Worm (Caenorhabditis elegans): ENCODE data around the gene K11G12.6.
A peak's percentile ranks its signal among the peaks of the same experiment; 100 is the strongest.

The K11G12.6 gene

DNA sequence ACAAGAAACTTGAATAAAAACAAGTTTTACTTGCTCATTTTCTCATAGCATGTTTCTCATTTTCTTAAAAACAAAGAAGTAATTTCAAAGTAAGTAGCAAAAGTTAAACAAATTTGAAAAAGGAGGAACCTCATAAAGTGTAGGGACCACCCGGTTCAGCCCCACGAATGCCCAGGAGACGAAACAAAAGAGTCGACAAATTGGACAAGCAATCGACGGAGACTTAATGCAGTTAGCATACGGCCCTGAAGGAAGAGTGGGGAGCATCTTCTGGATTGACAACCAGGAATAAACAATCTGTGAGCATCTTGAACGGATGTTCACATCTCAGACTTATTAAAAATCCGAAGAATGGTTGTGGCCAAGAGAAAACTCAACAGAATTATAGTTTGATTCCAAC lies 37.8 kb downstream of the K11G12.6 start:
- TF ChIP-seq mml-1 (tag; optimal IDR thresholded peaks at IDR 0.05), result no peak

DNA sequence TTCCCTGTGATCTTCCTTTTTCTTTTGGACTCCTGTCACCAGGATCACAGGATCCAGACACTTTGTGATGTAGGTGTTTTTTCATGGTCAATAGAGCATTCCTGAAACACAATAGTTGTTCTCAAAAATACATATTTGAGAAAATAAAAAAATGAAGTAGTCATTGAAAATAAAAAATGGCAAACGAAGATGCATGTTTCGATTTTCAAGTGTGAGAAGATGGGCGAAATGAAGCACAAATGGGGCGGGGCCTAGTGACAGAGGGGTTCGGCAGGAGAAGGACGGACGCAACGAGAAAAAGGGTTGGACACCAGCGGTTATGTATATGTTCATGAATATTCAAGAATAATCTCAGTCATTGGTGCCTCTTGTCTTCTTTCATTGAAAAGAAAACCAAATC lies 39.5 kb downstream of the K11G12.6 start, which contains the start of gene F38B6.6:
F38B6.6 (minus strand) TSS at position 101 of the 400 bp plus-strand sequence.
- TF ChIP-seq sea-2 (GFP tag; optimal IDR thresholded peaks at IDR 0.05), result no peak
- TF ChIP-seq elt-3 (tag; optimal IDR thresholded peaks at IDR 0.05), result no peak
- no peak for TF ChIP-seq ztf-4 (tag; optimal IDR thresholded peaks at IDR 0.05)
- TF ChIP-seq elt-1 (tag; optimal IDR thresholded peaks at IDR 0.05), result no peak
- no peak for TF ChIP-seq aly-2 (tag; optimal IDR thresholded peaks at IDR 0.05)
- TF ChIP-seq lin-39 (tag; optimal IDR thresholded peaks at IDR 0.05), result no peak
- no peak for TF ChIP-seq ztf-11 (tag; optimal IDR thresholded peaks at IDR 0.05)
- TF ChIP-seq nhr-25 (tag; optimal IDR thresholded peaks at IDR 0.05), result no peak
- no peak for TF ChIP-seq fkh-10 (GFP tag; optimal IDR thresholded peaks at IDR 0.05)
- no peak for TF ChIP-seq egl-27 (tag; optimal IDR thresholded peaks at IDR 0.05)

DNA sequence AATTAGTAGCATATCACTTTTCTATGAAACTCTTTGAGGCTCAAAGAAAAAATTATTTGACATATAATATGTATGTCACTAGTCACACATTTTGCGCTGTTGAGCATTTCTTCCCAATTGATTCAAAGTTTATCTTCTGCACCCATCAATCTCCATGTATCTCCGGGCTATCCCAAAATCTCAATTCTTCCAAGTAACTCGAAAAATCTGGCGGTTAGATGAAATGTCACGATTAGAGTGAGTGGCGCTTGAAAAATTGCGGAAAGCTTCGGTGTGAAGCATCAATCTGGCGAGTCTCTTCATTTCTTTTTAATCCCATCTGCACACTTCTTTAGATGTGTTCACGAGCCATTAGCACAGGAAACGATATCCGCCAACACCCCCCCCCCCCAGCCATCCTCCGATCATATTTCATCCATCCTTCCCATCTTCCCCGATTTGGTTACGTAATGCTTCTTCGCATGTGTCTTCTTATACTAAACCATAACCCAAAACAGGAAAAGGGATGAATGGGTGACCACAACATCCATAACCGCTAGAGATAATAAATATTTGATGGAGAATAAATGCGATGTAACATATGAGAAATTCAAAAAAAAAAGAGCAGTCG lies 40.4 kb downstream of the K11G12.6 start:
- TF ChIP-seq ceh-82 (tag; optimal IDR thresholded peaks at IDR 0.05) (no peak), nhr-25 (tag; optimal IDR thresholded peaks at IDR 0.05) (no peak), nhr-12 (tag; optimal IDR thresholded peaks at IDR 0.05) (no peak), eor-1 (tag; optimal IDR thresholded peaks at IDR 0.05) (no peak), elt-1 (tag; optimal IDR thresholded peaks at IDR 0.05) (peak; percentile 94), unc-62 (GFP tag; optimal IDR thresholded peaks at IDR 0.05) (peak; percentile 32), ceh-28 (tag; optimal IDR thresholded peaks at IDR 0.05) (no peak), lin-39 (tag; optimal IDR thresholded peaks at IDR 0.05) (peak; percentile 20), ztf-11 (tag; optimal IDR thresholded peaks at IDR 0.05) (no peak), nhr-28 (tag; optimal IDR thresholded peaks at IDR 0.05) (no peak), ZK546.5 (tag; optimal IDR thresholded peaks at IDR 0.05) (no peak)

DNA sequence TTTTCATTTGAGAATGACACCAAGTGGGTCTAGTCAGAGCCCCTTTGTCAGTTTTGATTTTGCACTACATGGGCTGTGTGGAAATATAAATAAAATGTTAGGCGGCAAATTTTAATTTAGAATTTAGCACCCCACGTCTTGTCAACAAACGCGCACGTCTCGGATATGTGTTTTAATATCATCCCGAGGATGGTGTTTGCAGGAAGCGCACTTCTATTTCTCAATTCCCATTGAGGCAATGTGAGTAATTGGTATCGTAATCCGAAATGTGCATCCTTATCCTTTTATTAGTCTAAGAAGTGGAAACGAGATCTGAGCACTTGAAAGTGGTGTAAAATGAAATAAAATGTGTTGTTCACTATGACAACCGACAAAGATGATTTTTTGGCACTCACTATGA lies 41.7 kb downstream of the K11G12.6 start:
- TF ChIP-seq elt-1 (tag; optimal IDR thresholded peaks at IDR 0.05) (no peak), ztf-4 (tag; optimal IDR thresholded peaks at IDR 0.05) (no peak), nhr-43 (tag; optimal IDR thresholded peaks at IDR 0.05; ENCODE audit: poor library complexity, severe bottlenecking) (no peak), egl-27 (tag; optimal IDR thresholded peaks at IDR 0.05) (no peak), nhr-237 (tag; optimal IDR thresholded peaks at IDR 0.05) (no peak), nfya-1 (tag; optimal IDR thresholded peaks at IDR 0.05; ENCODE audit: insufficient read depth) (no peak), R02D3.7 (tag; optimal IDR thresholded peaks at IDR 0.05) (no peak)

DNA sequence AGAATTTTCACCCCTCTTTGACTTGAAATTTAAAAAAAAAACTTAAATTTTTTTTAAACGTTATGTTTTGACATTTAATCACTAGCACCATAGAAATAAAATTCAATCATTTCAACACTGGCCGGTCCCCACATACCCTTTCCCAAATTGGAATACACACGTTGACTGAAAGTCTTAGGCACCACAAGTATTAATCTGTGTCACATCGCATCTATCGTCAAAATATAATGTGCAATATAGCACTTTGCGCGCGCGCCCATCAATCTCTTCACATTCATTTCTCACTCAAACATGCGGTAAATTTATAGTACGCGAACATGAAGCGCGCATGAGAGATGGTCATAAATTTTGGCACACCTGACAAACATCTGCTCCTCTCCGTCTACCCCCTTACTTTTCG lies 42.1 kb downstream of the K11G12.6 start:
- TF ChIP-seq lin-39 (tag; optimal IDR thresholded peaks at IDR 0.05) (peak; percentile 52), mdl-1 (tag; optimal IDR thresholded peaks at IDR 0.05) (no peak)

DNA sequence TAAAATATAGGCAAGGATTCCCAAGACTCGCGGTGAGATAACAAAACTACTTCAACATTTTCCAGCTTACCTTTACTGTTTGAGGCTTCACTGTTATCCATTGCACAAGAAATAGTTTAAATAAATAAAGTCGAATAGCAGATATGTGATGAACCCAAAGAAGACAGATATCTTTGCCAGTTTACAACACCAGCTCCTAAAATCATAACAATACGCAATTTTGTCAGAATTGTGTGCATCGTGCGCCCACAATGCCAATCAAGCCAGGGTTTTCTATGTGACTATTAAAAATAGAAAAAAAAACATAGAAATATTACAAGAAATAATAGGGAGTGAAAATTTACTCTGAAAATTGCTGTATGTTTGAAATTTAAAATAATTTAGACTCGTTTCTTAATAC lies 46.8 kb downstream of the K11G12.6 start, which contains the start of gene F38B6.8:
F38B6.8 (minus strand) TSS at position 101 of the 400 bp plus-strand sequence.
- no peak for TF ChIP-seq nhr-237 (tag; optimal IDR thresholded peaks at IDR 0.05)
- TF ChIP-seq nhr-43 (tag; optimal IDR thresholded peaks at IDR 0.05; ENCODE audit: poor library complexity, severe bottlenecking), result no peak
- TF ChIP-seq pha-4 (tag; optimal IDR thresholded peaks at IDR 0.05), result no peak
- no peak for TF ChIP-seq fos-1 (tag; optimal IDR thresholded peaks at IDR 0.05)
- TF ChIP-seq nhr-23 (tag; optimal IDR thresholded peaks at IDR 0.05), result no peak
- no peak for TF ChIP-seq nhr-12 (tag; optimal IDR thresholded peaks at IDR 0.05)
